Worm (Caenorhabditis elegans): ENCODE results near the gene F13E6.2.

DNA sequence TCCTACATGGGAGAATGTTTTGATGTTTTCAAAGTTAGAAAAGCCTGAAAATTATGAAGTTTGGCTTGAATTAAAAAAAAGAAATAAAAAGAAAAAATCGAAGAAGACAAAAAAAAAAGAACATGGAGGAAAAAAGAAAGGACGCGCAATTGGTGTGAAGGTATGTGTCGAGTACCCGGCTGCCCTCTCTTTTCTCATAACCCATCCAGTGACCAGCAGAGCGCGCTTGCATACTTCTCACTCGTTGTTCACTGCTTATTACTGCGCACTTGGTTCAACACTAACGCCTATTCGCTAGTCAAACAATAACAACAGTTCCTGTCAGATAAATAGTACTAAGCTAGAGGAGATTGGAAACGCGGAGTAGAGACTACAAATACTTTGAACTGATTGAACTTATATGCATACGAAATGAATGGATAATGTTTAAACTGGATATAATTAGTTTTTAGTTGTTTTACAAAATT is 49.9 kb downstream of the F13E6.2 start, which contains the start of gene abl-1:
- TF ChIP-seq nhr-25 (tag; optimal IDR thresholded peaks at IDR 0.05) (no peak), snpc-4 (tag; optimal IDR thresholded peaks at IDR 0.05) (no peak), nhr-11 (tag; optimal IDR thresholded peaks at IDR 0.05) (no peak), mdl-1 (tag; optimal IDR thresholded peaks at IDR 0.05) (no peak), peb-1 (tag; optimal IDR thresholded peaks at IDR 0.05) (no peak), lin-39 (tag; optimal IDR thresholded peaks at IDR 0.05) (no peak), sma-3 (GFP tag; optimal IDR thresholded peaks at IDR 0.05) (no peak), gmeb-1 (tag; optimal IDR thresholded peaks at IDR 0.05) (no peak), crh-2 (tag; optimal IDR thresholded peaks at IDR 0.05) (no peak), nhr-237 (tag; optimal IDR thresholded peaks at IDR 0.05) (no peak), ztf-11 (tag; optimal IDR thresholded peaks at IDR 0.05) (no peak), unc-39 (tag; optimal IDR thresholded peaks at IDR 0.05) (no peak)
